Fruit fly (Drosophila melanogaster): ENCODE data around the gene CG7342.
A peak's percentile ranks its signal among the peaks of the same experiment; 100 is the strongest.

The CG7342 gene

DNA sequence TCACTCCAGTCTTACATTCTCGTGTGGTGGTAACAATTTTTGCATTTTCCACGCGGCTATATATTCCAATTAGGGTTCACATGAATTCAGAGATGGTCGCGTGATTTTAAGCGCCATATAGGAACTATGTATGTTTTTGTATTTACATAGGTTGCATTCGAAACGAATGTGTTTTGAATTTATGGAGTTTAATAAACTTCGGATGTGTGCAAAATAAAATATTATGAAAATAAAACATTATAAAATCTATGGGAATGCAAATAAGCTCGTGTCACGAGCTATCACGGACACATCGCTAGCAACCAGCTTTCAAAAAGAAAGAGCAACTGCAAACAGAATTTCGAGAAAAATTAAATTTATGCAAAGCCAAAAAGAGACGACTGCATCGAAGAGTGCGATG is 19.9 kb upstream of the CG7342 start (continued):
- no peak for TF ChIP-seq CG6854 (GFP tag; optimal IDR thresholded peaks at IDR 0.05)
- TF ChIP-seq CG32006 (GFP tag; optimal IDR thresholded peaks at IDR 0.05): peak; percentile 13

DNA sequence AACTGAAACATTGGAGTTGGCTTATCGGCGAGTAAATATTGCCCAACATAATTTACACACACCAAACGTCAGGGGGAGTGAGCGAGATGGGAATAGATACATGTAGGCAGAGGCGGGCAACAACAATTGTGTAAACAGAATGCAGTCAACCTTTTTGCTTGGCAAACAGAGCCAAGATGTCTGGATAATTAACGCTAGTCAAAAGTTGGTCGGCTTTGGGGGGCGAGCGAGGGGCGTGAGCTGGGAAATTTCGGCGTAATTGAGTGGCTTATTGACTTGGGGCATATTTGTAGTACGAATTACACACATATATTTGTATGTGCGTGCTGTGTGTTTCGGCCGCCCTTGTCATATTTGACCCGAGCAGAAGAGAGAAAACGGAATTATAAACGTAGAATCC is 18.4 kb upstream of the CG7342 start:
- TF ChIP-seq spab (GFP tag; optimal IDR thresholded peaks at IDR 0.05) (peak; percentile 10), CG8119 (GFP tag; IDR thresholded peaks at IDR 0.05) (no peak), dsx (GFP tag; optimal IDR thresholded peaks at IDR 0.05; ENCODE audit: poor library complexity, severe bottlenecking) (no peak), vri (GFP tag; optimal IDR thresholded peaks at IDR 0.05) (peak; percentile 29), Eip93F (GFP tag; optimal IDR thresholded peaks at IDR 0.05) (no peak), fd85E (GFP tag; optimal IDR thresholded peaks at IDR 0.05) (no peak), Smox (GFP tag; optimal IDR thresholded peaks at IDR 0.05) (peak; percentile 14), fd59A (GFP tag; optimal IDR thresholded peaks at IDR 0.05) (no peak), cyc (GFP tag; optimal IDR thresholded peaks at IDR 0.05) (no peak), CG6808 (GFP tag; optimal IDR thresholded peaks at IDR 0.05) (peak; percentile 16), CG9139 (GFP tag; optimal IDR thresholded peaks at IDR 0.05) (no peak), CG31627 (GFP tag; optimal IDR thresholded peaks at IDR 0.05) (no peak), CG11762 (GFP tag; optimal IDR thresholded peaks at IDR 0.05; ENCODE audit: insufficient read depth) (no peak), Hr39 (GFP tag; optimal IDR thresholded peaks at IDR 0.05) (no peak), fkh (GFP tag; optimal IDR thresholded peaks at IDR 0.05) (peak; percentile 99), CG11294 (GFP tag; IDR thresholded peaks at IDR 0.05) (no peak), CG4318 (GFP tag; optimal IDR thresholded peaks at IDR 0.05) (no peak), lz (GFP tag; optimal IDR thresholded peaks at IDR 0.05) (no peak), Eip78C (GFP tag) (no peak), CG8319 (GFP tag; optimal IDR thresholded peaks at IDR 0.05) (no peak), esn (GFP tag; optimal IDR thresholded peaks at IDR 0.05) (peak; percentile 36), salr (GFP tag; optimal IDR thresholded peaks at IDR 0.05) (no peak), CG3032 (tag; optimal IDR thresholded peaks at IDR 0.05) (no peak), pdm3 (GFP tag; optimal IDR thresholded peaks at IDR 0.05) (peak; percentile 4), Gug (GFP tag; IDR thresholded peaks at IDR 0.05) (no peak), CG34406 (GFP tag; optimal IDR thresholded peaks at IDR 0.05) (peak; percentile 32), CG10669 (GFP tag; optimal IDR thresholded peaks at IDR 0.05) (no peak), achi (GFP tag; optimal IDR thresholded peaks at IDR 0.05) (no peak), CG6792 (GFP tag; optimal IDR thresholded peaks at IDR 0.05) (no peak), Blimp-1 (GFP tag; optimal IDR thresholded peaks at IDR 0.05) (peak; percentile 21), Hr4 (GFP tag; optimal IDR thresholded peaks at IDR 0.05) (no peak), net (GFP tag; optimal IDR thresholded peaks at IDR 0.05) (peak; percentile 30), eg (GFP tag; IDR thresholded peaks at IDR 0.05) (no peak), Sox15 (GFP tag; optimal IDR thresholded peaks at IDR 0.05) (no peak), CG1621 (tag; optimal IDR thresholded peaks at IDR 0.05) (no peak), Ets21C (GFP tag; optimal IDR thresholded peaks at IDR 0.05) (no peak), Hr38 (GFP tag; optimal IDR thresholded peaks at IDR 0.05) (no peak), Sox14 (GFP tag; optimal IDR thresholded peaks at IDR 0.05) (no peak), CG7368 (GFP tag; optimal IDR thresholded peaks at IDR 0.05) (peak; percentile 24), CG8632 (GFP tag; optimal IDR thresholded peaks at IDR 0.05) (peak; percentile 1), Eip75B (GFP tag; optimal IDR thresholded peaks at IDR 0.05) (no peak), CG32006 (GFP tag; optimal IDR thresholded peaks at IDR 0.05) (no peak), Met (GFP tag; optimal IDR thresholded peaks at IDR 0.05) (peak; percentile 31), CG10631 (GFP tag; optimal IDR thresholded peaks at IDR 0.05) (no peak), topi (GFP tag; optimal IDR thresholded peaks at IDR 0.05) (peak; percentile 18), CG16779 (tag; optimal IDR thresholded peaks at IDR 0.05) (no peak), CG15336 (GFP tag; IDR thresholded peaks at IDR 0.05) (no peak), CG6276 (GFP tag; optimal IDR thresholded peaks at IDR 0.05) (no peak), CG3919 (GFP tag; optimal IDR thresholded peaks at IDR 0.05) (peak; percentile 26), Lpt (GFP tag; optimal IDR thresholded peaks at IDR 0.05) (no peak)

Measured in whole organism, prepupa.